Worm (Caenorhabditis elegans) whole organism, L4 larva: ENCODE results near the gene H03A11.13.

Source experiments
- F10B5.3 ChIP-seq: sonication (generic microtip); optimal IDR thresholded peaks from 2 replicates; lab custom pipeline; 2016; ENCODE audit warnings: mild to moderate bottlenecking, missing genetic modification characterization, missing compliant biosample characterization
- F26F4.8 ChIP-seq: fragments of 200-800 bp; sonication (Bioruptor generic); conservative IDR thresholded peaks from 2 replicates; pipeline ENCODE4 v1.3.6; 2022; ENCODE audit warnings: missing genetic modification characterization, missing compliant biosample characterization
- Y48G9A.11 ChIP-seq: fragments of 200-800 bp; sonication (Bioruptor generic); IDR thresholded peaks from 2 replicates; pipeline ENCODE4 v1.3.6; 2022; ENCODE audit warnings: missing genetic modification reagents, missing genetic modification characterization, missing compliant biosample characterization
- Y75B8A.6 ChIP-seq: fragments of 200-800 bp; sonication (Bioruptor generic); IDR thresholded peaks from 2 replicates; pipeline ENCODE4 v1.3.6; 2022; ENCODE audit warnings: missing genetic modification reagents, missing genetic modification characterization, missing compliant biosample characterization
- ZK337.2 ChIP-seq: fragments of 200-800 bp; sonication (Bioruptor generic); IDR thresholded peaks from 2 replicates; pipeline ENCODE4 v1.3.6; 2022; ENCODE audit warnings: missing genetic modification reagents, missing genetic modification characterization, missing compliant biosample characterization
- aly-2 ChIP-seq: sonication (generic microtip); optimal IDR thresholded peaks from 2 replicates; lab custom pipeline; 2018; ENCODE audit warnings: missing biosample characterization, missing genetic modification characterization
- ama-1 ChIP-seq: fragments of 150-350 bp; optimal IDR thresholded peaks from 2 replicates; lab custom pipeline; 2014; ENCODE audit warnings: inconsistent platforms, mixed read lengths
- ceh-32 ChIP-seq: sonication (generic microtip); optimal IDR thresholded peaks from 2 replicates; lab custom pipeline; 2016; ENCODE audit warnings: mild to moderate bottlenecking, missing genetic modification characterization, missing compliant biosample characterization; ENCODE audit not compliant: poor library complexity
- ceh-44 ChIP-seq: fragments of 200-800 bp; sonication (Bioruptor generic); IDR thresholded peaks from 2 replicates; pipeline ENCODE4 v1.3.6; 2022; ENCODE audit warnings: missing genetic modification reagents, missing genetic modification characterization, missing compliant biosample characterization
- ceh-82 ChIP-seq: sonication (generic microtip); optimal IDR thresholded peaks from 2 replicates; lab custom pipeline; 2017; ENCODE audit warnings: missing biosample characterization, missing genetic modification characterization
- ces-1 ChIP-seq: fragments of 150-350 bp; sonication (generic microtip); optimal IDR thresholded peaks from 4 replicates; lab custom pipeline; 2014; ENCODE audit warnings: missing biosample characterization, missing genetic modification reagents, missing genetic modification characterization
- ctbp-1 ChIP-seq: fragments of 200-800 bp; sonication (Bioruptor generic); IDR thresholded peaks from 2 replicates; pipeline ENCODE4 v1.3.6; 2022; ENCODE audit warnings: missing genetic modification reagents, missing genetic modification characterization, missing compliant biosample characterization
- daf-16 ChIP-seq, 3 experiments: sonication (generic microtip); optimal IDR thresholded peaks; 2 replicates each; lab custom pipeline; 2016 to 2017; ENCODE audit warnings: missing genetic modification characterization in 3 of 3, missing genetic modification reagents in 3 of 3, mild to moderate bottlenecking in 2 of 3, missing compliant biosample characterization in 2 of 3, missing biosample characterization in 1 of 3, moderate library complexity in 1 of 3
- daf-19 ChIP-seq: fragments of 200-800 bp; sonication (Bioruptor generic); conservative IDR thresholded peaks from 2 replicates; pipeline ENCODE4 v1.3.6; 2022; ENCODE audit warnings: missing genetic modification characterization, missing compliant biosample characterization
- dmd-6 ChIP-seq: fragments of 200-800 bp; sonication (Bioruptor generic); IDR thresholded peaks from 2 replicates; pipeline ENCODE4 v1.3.6; 2022; ENCODE audit warnings: missing genetic modification reagents, missing genetic modification characterization, missing compliant biosample characterization
- dpl-1 ChIP-seq: fragments of 150-350 bp; optimal IDR thresholded peaks from 2 replicates; lab custom pipeline; 2014; ENCODE audit warnings: missing biosample characterization, missing genetic modification reagents, missing genetic modification characterization
- duxl-1 ChIP-seq: sonication (generic microtip); optimal IDR thresholded peaks from 2 replicates; lab custom pipeline; 2016; ENCODE audit warnings: mild to moderate bottlenecking, missing genetic modification characterization, moderate library complexity, missing compliant biosample characterization; ENCODE audit not compliant: poor library complexity
- dve-1 ChIP-seq: sonication (generic microtip); optimal IDR thresholded peaks from 2 replicates; lab custom pipeline; 2017; ENCODE audit warnings: antibody characterized with exemption, mild to moderate bottlenecking, missing genetic modification characterization, missing compliant biosample characterization; ENCODE audit not compliant: insufficient read depth
- egl-27 ChIP-seq: sonication (generic microtip); optimal IDR thresholded peaks from 3 replicates; lab custom pipeline; 2017; ENCODE audit warnings: missing biosample characterization, missing genetic modification reagents, missing genetic modification characterization
- egl-43 ChIP-seq: fragments of 200-800 bp; sonication (Bioruptor generic); IDR thresholded peaks from 2 replicates; pipeline ENCODE4 v1.3.6; 2022; ENCODE audit warnings: missing genetic modification reagents, missing genetic modification characterization, missing compliant biosample characterization
- fos-1 ChIP-seq: fragments of 150-350 bp; optimal IDR thresholded peaks from 2 replicates; lab custom pipeline; 2014; ENCODE audit warnings: missing biosample characterization, missing genetic modification characterization
- hlh-11 ChIP-seq: fragments of 200-800 bp; sonication (Bioruptor generic); optimal IDR thresholded peaks from 2 replicates; lab custom pipeline; 2018; ENCODE audit warnings: mild to moderate bottlenecking, missing genetic modification characterization, missing compliant biosample characterization
- hlh-30 ChIP-seq: sonication (generic microtip); optimal IDR thresholded peaks from 2 replicates; lab custom pipeline; 2017; ENCODE audit warnings: antibody characterized with exemption, mild to moderate bottlenecking, missing genetic modification characterization, missing compliant biosample characterization; ENCODE audit not compliant: insufficient read depth
- lim-7 ChIP-seq: fragments of 200-800 bp; sonication (Bioruptor generic); IDR thresholded peaks from 2 replicates; pipeline ENCODE4 v1.3.6; 2022; ENCODE audit warnings: missing genetic modification characterization, missing compliant biosample characterization
- lin-1 ChIP-seq: fragments of 200-800 bp; sonication (Bioruptor generic); IDR thresholded peaks from 2 replicates; pipeline ENCODE4 v1.3.6; 2022; ENCODE audit warnings: missing genetic modification reagents, missing genetic modification characterization, missing compliant biosample characterization
- lin-38 ChIP-seq: fragments of 200-800 bp; sonication (Bioruptor generic); IDR thresholded peaks from 2 replicates; pipeline ENCODE4 v1.3.6; 2022; ENCODE audit warnings: missing genetic modification reagents, missing genetic modification characterization, missing compliant biosample characterization
- madf-5 ChIP-seq, 2 experiments: fragments of 200-800 bp; sonication (Bioruptor generic); IDR thresholded peaks; 2 replicates each; pipeline ENCODE4 v1.3.6; 2022; ENCODE audit warnings: missing compliant biosample characterization in 2 of 2, missing genetic modification characterization in 2 of 2
- madf-9 ChIP-seq: fragments of 200-800 bp; sonication (Bioruptor generic); conservative IDR thresholded peaks from 2 replicates; pipeline ENCODE4 v1.3.6; 2022; ENCODE audit warnings: missing genetic modification reagents, missing genetic modification characterization, missing compliant biosample characterization
- mep-1 ChIP-seq: fragments of 150-350 bp; sonication (generic microtip); optimal IDR thresholded peaks from 3 replicates; lab custom pipeline; 2014; ENCODE audit warnings: missing biosample characterization, missing genetic modification characterization
- mes-2 ChIP-seq: sonication (generic microtip); optimal IDR thresholded peaks from 2 replicates; lab custom pipeline; 2016; ENCODE audit warnings: missing genotype, mild to moderate bottlenecking, missing genetic modification characterization, missing compliant biosample characterization; ENCODE audit not compliant: poor library complexity, severe bottlenecking
- nhr-10 ChIP-seq: fragments of 150-350 bp; optimal IDR thresholded peaks from 2 replicates; lab custom pipeline; 2014; ENCODE audit warnings: missing biosample characterization, missing genetic modification characterization
- nhr-11 ChIP-seq: fragments of 150-350 bp; optimal IDR thresholded peaks from 2 replicates; lab custom pipeline; 2014; ENCODE audit warnings: missing biosample characterization, missing genetic modification characterization
- nhr-41 ChIP-seq: fragments of 200-800 bp; sonication (Bioruptor generic); IDR thresholded peaks from 2 replicates; pipeline ENCODE4 v1.3.6; 2022; ENCODE audit warnings: missing genetic modification reagents, missing genetic modification characterization, missing compliant biosample characterization
- nhr-42 ChIP-seq: fragments of 200-800 bp; sonication (Bioruptor generic); IDR thresholded peaks from 2 replicates; pipeline ENCODE4 v1.3.6; 2022; ENCODE audit warnings: missing genetic modification characterization, missing compliant biosample characterization
- nhr-48 ChIP-seq: sonication (generic microtip); optimal IDR thresholded peaks from 2 replicates; lab custom pipeline; 2016; ENCODE audit warnings: mild to moderate bottlenecking, missing genetic modification characterization, missing compliant biosample characterization
- nhr-76 ChIP-seq: fragments of 150-350 bp; optimal IDR thresholded peaks from 2 replicates; lab custom pipeline; 2014; ENCODE audit warnings: missing biosample characterization, missing genetic modification characterization
- snpc-1.2 ChIP-seq: fragments of 200-800 bp; sonication (Bioruptor generic); IDR thresholded peaks from 2 replicates; pipeline ENCODE4 v1.3.6; 2022; ENCODE audit warnings: missing genetic modification reagents, missing genetic modification characterization, missing compliant biosample characterization
- tra-1 ChIP-seq: fragments of 200-800 bp; sonication (Bioruptor generic); IDR thresholded peaks from 2 replicates; pipeline ENCODE4 v1.3.6; 2022; ENCODE audit warnings: missing genetic modification reagents, missing genetic modification characterization, missing compliant biosample characterization
- unc-130 ChIP-seq: sonication (generic microtip); optimal IDR thresholded peaks from 2 replicates; lab custom pipeline; 2016; ENCODE audit warnings: missing genetic modification reagents, missing genetic modification characterization, missing compliant biosample characterization
- vab-7 ChIP-seq: fragments of 200-800 bp; sonication (Bioruptor generic); IDR thresholded peaks from 2 replicates; pipeline ENCODE4 v1.3.6; 2022; ENCODE audit warnings: missing genetic modification reagents, missing genetic modification characterization, missing compliant biosample characterization

H03A11.13 gene

DNA sequence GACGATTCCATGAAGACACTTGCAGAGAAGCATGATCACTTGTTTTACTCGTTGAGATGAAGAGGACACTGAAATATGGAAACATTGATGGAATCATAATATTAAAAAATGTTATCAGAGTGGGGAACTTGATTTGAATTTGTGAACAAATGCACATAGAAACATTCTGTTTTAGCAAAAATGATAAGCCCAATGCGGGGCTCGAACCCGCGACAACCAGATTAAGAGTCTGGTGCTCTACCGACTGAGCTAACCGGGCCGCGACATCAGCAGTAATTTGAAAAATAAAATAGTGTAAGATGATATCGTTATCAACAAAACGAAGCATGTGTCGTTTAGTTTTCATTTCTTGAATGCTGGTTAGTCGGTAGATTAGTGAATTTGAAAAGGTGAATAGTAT lies 28.1 kb upstream of the H03A11.13 start:
- TF ChIP-seq vab-7 (GFP tag; lab: Robert Waterston, UW) (0 out of 2 replicates have a peak, but pooled peaks have one; percentile 38), nhr-42 (GFP tag; lab: Robert Waterston, UW) (no peak), nhr-10 (tag; lab: Kevin White, UChicago) (no peak), ZK337.2 (GFP tag; lab: Robert Waterston, UW) (0 out of 2 replicates have a peak, but pooled peaks have one; percentile 10), nhr-41 (no peak), ceh-44 (GFP tag; lab: Robert Waterston, UW) (peak; percentile 60; the same call in 1 of the 2 replicates), mes-2 (tag; lab: Kevin White, UChicago) (peak; percentile 22), egl-43 (GFP tag; lab: Robert Waterston, UW) (peak; percentile 77), snpc-1.2 (GFP tag; lab: Robert Waterston, UW) (peak; percentile 76), Y75B8A.6 (no peak), daf-19 (GFP tag; lab: Robert Waterston, UW) (0 out of 2 replicates have a peak, but pooled peaks have one; percentile 32), ceh-82 (no peak), tra-1 (GFP tag; lab: Robert Waterston, UW) (0 out of 2 replicates have a peak, but pooled peaks have one; percentile 23), dmd-6 (GFP tag; lab: Robert Waterston, UW) (peak; percentile 49), aly-2 (tag; lab: Kevin White, UChicago) (no peak), unc-130 (GFP tag; lab: Kevin White, UChicago) (no peak), F26F4.8 (GFP tag; lab: Robert Waterston, UW) (peak; percentile 59; the same call in 1 of the 2 replicates), lim-7 (GFP tag; lab: Robert Waterston, UW) (peak; percentile 68; the same call in 1 of the 2 replicates), Y48G9A.11 (GFP tag; lab: Robert Waterston, UW) (peak; percentile 53; the same call in 1 of the 2 replicates)

DNA sequence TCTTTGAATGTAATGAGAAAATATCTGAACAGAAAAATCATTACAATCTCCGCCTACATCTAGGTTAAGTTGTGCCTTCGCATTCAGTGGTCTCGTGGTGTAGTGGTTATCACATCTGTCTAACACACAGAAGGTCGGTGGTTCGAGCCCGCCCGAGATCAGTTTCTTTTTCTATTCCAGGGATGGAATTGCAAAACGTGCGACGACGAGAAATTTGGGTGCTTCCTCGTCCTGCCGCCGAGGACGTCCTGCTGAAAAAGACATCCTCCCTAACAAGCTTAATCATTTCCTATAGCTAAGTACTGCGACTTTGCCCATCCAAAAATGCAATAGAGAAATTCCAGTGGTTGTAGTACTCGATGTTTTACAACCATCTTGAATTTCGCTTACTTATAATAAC lies 23.0 kb upstream of the H03A11.13 start:
- peak; percentile 53 for TF ChIP-seq egl-43 (GFP tag; lab: Robert Waterston, UW)
- TF ChIP-seq madf-9 (GFP tag; lab: Robert Waterston, UW), result no peak
- TF ChIP-seq lim-7 (GFP tag; lab: Robert Waterston, UW), result peak; percentile 55; the same call in 1 of the 2 replicates
- TF ChIP-seq ama-1, result no peak
- TF ChIP-seq snpc-1.2 (GFP tag; lab: Robert Waterston, UW), result peak; percentile 81
- TF ChIP-seq nhr-42 (GFP tag; lab: Robert Waterston, UW), result no peak
- peak; percentile 54 for TF ChIP-seq duxl-1 (tag; lab: Kevin White, UChicago)
- TF ChIP-seq vab-7 (GFP tag; lab: Robert Waterston, UW), result 0 out of 2 replicates have a peak, but pooled peaks have one; percentile 26
- TF ChIP-seq dpl-1 (GFP tag; lab: Kevin White, UChicago), result no peak
- TF ChIP-seq nhr-48 (tag; lab: Kevin White, UChicago), result no peak
- peak; percentile 62; the same call in 1 of the 2 replicates for TF ChIP-seq ctbp-1 (GFP tag; lab: Robert Waterston, UW)
- no peak for TF ChIP-seq egl-27 (tag; lab: Kevin White, UChicago)
- TF ChIP-seq ces-1 (GFP tag; lab: Kevin White, UChicago), result no peak
- TF ChIP-seq dmd-6 (GFP tag; lab: Robert Waterston, UW), result peak; percentile 51
- no peak for TF ChIP-seq tra-1 (GFP tag; lab: Robert Waterston, UW)
- peak; percentile 24 for TF ChIP-seq hlh-11 (tag; lab: Kevin White, UChicago)
- TF ChIP-seq ZK337.2 (GFP tag; lab: Robert Waterston, UW), result no peak
- TF ChIP-seq lin-38, result peak; percentile 57
- TF ChIP-seq daf-16 (GFP tag; optimal IDR thresholded peaks at IDR 0.05; lab: Kevin White, UChicago), result peak in 1 of 2 experiments; percentile 1
- peak; percentile 28 for TF ChIP-seq daf-16 (tag; optimal IDR thresholded peaks at IDR 0.05; lab: Kevin White, UChicago)
- TF ChIP-seq madf-5 (GFP tag; IDR thresholded peaks at IDR 0.05; lab: Robert Waterston, UW), result no peak
- TF ChIP-seq ceh-44 (GFP tag; lab: Robert Waterston, UW), result peak; percentile 55; the same call in 1 of the 2 replicates
- peak; percentile 42 for TF ChIP-seq hlh-30
- TF ChIP-seq fos-1 (tag; lab: Kevin White, UChicago), result no peak
- no peak for TF ChIP-seq F10B5.3 (tag; lab: Kevin White, UChicago)
- no peak for TF ChIP-seq ceh-32 (tag; lab: Kevin White, UChicago)
- TF ChIP-seq nhr-76 (tag; lab: Kevin White, UChicago), result no peak
- TF ChIP-seq dve-1 (tag; lab: Kevin White, UChicago), result peak; percentile 41
- peak; percentile 58 for TF ChIP-seq mes-2 (tag; lab: Kevin White, UChicago)
- TF ChIP-seq lin-1, result peak; percentile 52; the same call in 1 of the 2 replicates
- TF ChIP-seq nhr-11 (tag; lab: Kevin White, UChicago), result no peak
- TF ChIP-seq Y48G9A.11 (GFP tag; lab: Robert Waterston, UW), result peak; percentile 25; the same call in 1 of the 2 replicates
- peak; percentile 28 for TF ChIP-seq mep-1
- TF ChIP-seq, all 104 proteins: peak for 17
